Fruit fly (Drosophila melanogaster) whole organism, wandering third instar larva: Measurements from ENCODE around the gene CG14014.

Experiments
- CG32264 ChIP-seq: fragments of 200-800 bp; sonication (Bioruptor generic); optimal IDR thresholded peaks from 2 replicates; lab custom pipeline; 2016; ENCODE audit warnings: missing biosample characterization, missing genetic modification characterization
- Hr78 ChIP-seq: fragments of >200 bp; optimal IDR thresholded peaks from 2 replicates; lab custom pipeline; 2017; ENCODE audit warnings: missing biosample characterization, missing genetic modification characterization

DNA sequence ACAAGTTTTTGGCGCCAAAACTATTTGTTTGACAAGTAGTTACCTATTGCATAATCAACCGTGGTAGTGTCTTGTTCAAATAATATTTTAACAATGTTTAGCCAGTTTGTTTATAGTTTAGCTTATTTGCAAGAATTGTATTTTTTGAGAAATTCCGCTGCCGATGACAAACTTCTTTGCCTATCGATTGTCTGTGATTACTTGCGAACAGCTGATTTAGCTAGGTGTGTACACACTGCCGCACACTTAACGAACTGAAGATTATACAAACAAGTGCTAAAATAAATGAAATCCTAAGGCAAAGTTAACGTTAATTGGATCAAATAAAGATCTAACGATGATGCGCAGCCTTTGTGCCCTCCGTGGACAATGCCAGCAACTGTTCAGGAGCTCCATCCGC is 23.9 kb downstream of the CG14014 start, which contains the start of gene Cox11:
- TF ChIP-seq CG32264 (GFP tag; lab: Kevin White, UChicago) (no peak), Hr78 (no peak)
